Fruit fly (Drosophila melanogaster): ENCODE measurements around the gene CG8173.

DNA sequence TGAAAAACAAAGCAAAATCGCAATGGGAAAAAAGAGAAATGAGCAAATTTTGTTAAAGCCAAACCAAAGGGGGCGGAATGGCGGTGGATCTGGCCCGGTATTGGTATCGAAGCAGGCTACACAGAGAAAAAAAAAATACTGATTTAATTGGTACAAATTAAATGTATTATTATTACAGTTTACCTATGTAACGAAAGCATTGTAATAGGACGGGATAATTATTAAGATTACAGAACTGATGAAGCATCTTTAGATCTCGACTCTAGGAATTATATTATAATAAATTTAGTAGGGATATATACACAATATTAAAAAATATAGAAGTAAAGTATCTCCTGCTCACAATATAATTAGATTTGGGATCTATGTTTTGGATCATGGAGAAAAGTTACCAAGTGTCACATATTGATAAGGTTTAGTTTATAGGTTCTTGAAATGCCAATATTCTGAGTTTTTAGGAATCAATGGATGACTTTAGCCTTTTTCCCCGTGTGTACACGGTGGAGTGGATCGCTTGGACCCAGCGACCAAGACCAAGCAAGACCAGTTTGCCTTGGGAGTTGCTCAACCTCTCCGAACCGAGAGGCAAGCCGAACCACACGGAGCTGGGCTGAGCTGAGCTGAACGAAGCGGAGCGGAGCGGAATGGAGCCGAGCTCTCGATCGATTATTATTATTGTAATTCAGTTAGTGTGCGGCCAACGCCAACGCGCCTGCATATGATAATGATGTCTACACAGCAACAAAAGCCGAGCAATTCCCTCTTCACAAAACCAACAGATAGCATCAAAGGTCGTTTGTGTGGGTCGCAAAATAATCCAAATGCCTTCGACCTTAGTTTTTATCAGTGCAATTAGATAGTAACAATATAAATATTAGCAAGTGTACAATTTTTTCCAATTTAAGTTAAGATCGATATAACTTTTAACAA lies 29.5 kb downstream of the CG8173 start:
- TF ChIP-seq usp (GFP tag; optimal IDR thresholded peaks at IDR 0.05) (no peak), CG8478 (optimal IDR thresholded peaks at IDR 0.05) (no peak)

Measured in whole organism.